Worm (Caenorhabditis elegans): Measurements from ENCODE around the gene C49C3.7.

The C49C3.7 gene

ce11 chrIV:17342667-17343066 is 10.3 kb downstream of the C49C3.7 start, which contains the start of gene C49C3.21:
Gene C49C3.21, plus strand, starts transcription at chrIV:17342967.
- no peak for TF ChIP-seq F13C5.2 (tag; optimal IDR thresholded peaks at IDR 0.05)
- TF ChIP-seq tbx-11 (GFP tag; IDR thresholded peaks at IDR 0.05): no peak
- no peak for TF ChIP-seq pes-1 (GFP tag; IDR thresholded peaks at IDR 0.05)
- no peak for TF ChIP-seq ets-7 (tag; optimal IDR thresholded peaks at IDR 0.05)
- TF ChIP-seq aly-1 (tag; optimal IDR thresholded peaks at IDR 0.05): no peak
- TF ChIP-seq hnd-1 (tag; optimal IDR thresholded peaks at IDR 0.05): no peak
- no peak for TF ChIP-seq hmg-4 (GFP tag; optimal IDR thresholded peaks at IDR 0.05)
- no peak for TF ChIP-seq tbx-37 (GFP tag; conservative IDR thresholded peaks at IDR 0.05)
- no peak for TF ChIP-seq tra-4 (tag; optimal IDR thresholded peaks at IDR 0.05)
- no peak for TF ChIP-seq scrt-1 (GFP tag; IDR thresholded peaks at IDR 0.05)
- no peak for TF ChIP-seq hmbx-1 (tag; optimal IDR thresholded peaks at IDR 0.05)
- TF ChIP-seq ama-1 (optimal IDR thresholded peaks at IDR 0.05): no peak
- no peak for TF ChIP-seq sea-1 (GFP tag; conservative IDR thresholded peaks at IDR 0.05)
- no peak for TF ChIP-seq flt-1 (GFP tag; IDR thresholded peaks at IDR 0.05)

ce11 chrIV:17343482-17343881 is 11.1 kb downstream of the C49C3.7 start, which contains the start of gene C49C3.11:
Gene C49C3.11, plus strand, starts transcription at chrIV:17343782.
- TF ChIP-seq pes-1 (GFP tag; IDR thresholded peaks at IDR 0.05) (no peak), tra-4 (tag; optimal IDR thresholded peaks at IDR 0.05) (no peak), tbx-11 (GFP tag; IDR thresholded peaks at IDR 0.05) (no peak), F13C5.2 (tag; optimal IDR thresholded peaks at IDR 0.05) (no peak), hmbx-1 (tag; optimal IDR thresholded peaks at IDR 0.05) (no peak), aly-1 (tag; optimal IDR thresholded peaks at IDR 0.05) (no peak)

- TF ChIP-seq ets-7 (tag; optimal IDR thresholded peaks at IDR 0.05) (no peak), hmbx-1 (tag; optimal IDR thresholded peaks at IDR 0.05) (no peak), tbx-37 (GFP tag; conservative IDR thresholded peaks at IDR 0.05) (no peak), sea-1 (GFP tag; conservative IDR thresholded peaks at IDR 0.05) (no peak), ceh-13 (GFP tag; optimal IDR thresholded peaks at IDR 0.05) (no peak), aly-1 (tag; optimal IDR thresholded peaks at IDR 0.05) (no peak), scrt-1 (GFP tag; IDR thresholded peaks at IDR 0.05) (no peak), F13C5.2 (tag; optimal IDR thresholded peaks at IDR 0.05) (no peak), ceh-36 (tag; optimal IDR thresholded peaks at IDR 0.05) (no peak), tra-4 (tag; optimal IDR thresholded peaks at IDR 0.05) (no peak), flt-1 (GFP tag; IDR thresholded peaks at IDR 0.05) (no peak), pes-1 (GFP tag; IDR thresholded peaks at IDR 0.05) (no peak)
These were observed 14.3 kb downstream of the C49C3.7 start, which contains the start of the genes clec-197 and clec-198 for ce11 chrIV:17346599-17347218. Gene clec-197, minus strand, starts transcription at chrIV:17346699. Gene clec-198, plus strand, starts transcription at chrIV:17347168.

DNA sequence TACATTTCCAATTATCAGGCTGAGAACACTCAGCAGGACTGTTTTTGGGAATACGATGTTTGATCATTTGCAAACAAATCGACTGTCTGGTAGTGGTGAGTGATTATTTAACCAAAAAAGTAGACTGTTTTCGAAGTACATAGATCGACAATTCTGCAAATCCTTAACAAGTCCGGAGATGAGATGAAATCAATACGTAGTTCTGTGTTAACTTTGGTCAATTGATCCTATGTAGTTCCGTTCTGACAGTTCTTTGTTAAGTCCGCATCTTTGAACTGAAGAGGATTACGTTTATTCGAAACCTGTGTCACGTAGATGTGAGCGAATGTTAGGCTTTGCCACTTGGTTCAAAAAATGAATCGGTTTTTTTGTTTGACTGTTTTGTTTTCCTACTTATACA is 19.2 kb downstream of the C49C3.7 start, which contains the start of gene clec-199:
TSS of gene clec-199 (plus strand) at position 301 of the 400 bp plus-strand sequence.
- TF ChIP-seq ceh-13 (GFP tag; optimal IDR thresholded peaks at IDR 0.05) (no peak), ama-1 (optimal IDR thresholded peaks at IDR 0.05) (no peak), ceh-36 (tag; optimal IDR thresholded peaks at IDR 0.05) (no peak), flt-1 (GFP tag; IDR thresholded peaks at IDR 0.05) (no peak), B0310.2 (tag; optimal IDR thresholded peaks at IDR 0.05) (no peak), sea-1 (GFP tag; conservative IDR thresholded peaks at IDR 0.05) (no peak), tbx-37 (GFP tag; conservative IDR thresholded peaks at IDR 0.05) (no peak), tbx-11 (GFP tag; IDR thresholded peaks at IDR 0.05) (no peak)

ce11 chrIV:17361143-17361542 is 28.8 kb downstream of the C49C3.7 start, which contains the start of gene clec-202:
Gene clec-202, plus strand, starts transcription at chrIV:17361443.
- no peak for TF ChIP-seq B0310.2 (tag; optimal IDR thresholded peaks at IDR 0.05)
- TF ChIP-seq ceh-36 (tag; optimal IDR thresholded peaks at IDR 0.05): no peak
- TF ChIP-seq scrt-1 (GFP tag; IDR thresholded peaks at IDR 0.05): no peak
- no peak for TF ChIP-seq tbx-37 (GFP tag; conservative IDR thresholded peaks at IDR 0.05)
- no peak for TF ChIP-seq ets-7 (tag; optimal IDR thresholded peaks at IDR 0.05)
- no peak for TF ChIP-seq pes-1 (GFP tag; IDR thresholded peaks at IDR 0.05)
- TF ChIP-seq tra-4 (tag; optimal IDR thresholded peaks at IDR 0.05): no peak
- TF ChIP-seq sea-1 (GFP tag; conservative IDR thresholded peaks at IDR 0.05): no peak
- TF ChIP-seq flt-1 (GFP tag; IDR thresholded peaks at IDR 0.05): no peak
- TF ChIP-seq ama-1 (optimal IDR thresholded peaks at IDR 0.05): no peak
- no peak for TF ChIP-seq tbx-11 (GFP tag; IDR thresholded peaks at IDR 0.05)

- TF ChIP-seq sea-1 (GFP tag; conservative IDR thresholded peaks at IDR 0.05) (no peak), B0310.2 (tag; optimal IDR thresholded peaks at IDR 0.05) (no peak), hnd-1 (tag; optimal IDR thresholded peaks at IDR 0.05) (no peak), ceh-36 (tag; optimal IDR thresholded peaks at IDR 0.05) (no peak), ceh-13 (GFP tag; optimal IDR thresholded peaks at IDR 0.05) (no peak), flt-1 (GFP tag; IDR thresholded peaks at IDR 0.05) (no peak), hmg-4 (GFP tag; optimal IDR thresholded peaks at IDR 0.05) (no peak), tbx-37 (GFP tag; conservative IDR thresholded peaks at IDR 0.05) (no peak), aly-1 (tag; optimal IDR thresholded peaks at IDR 0.05) (no peak), scrt-1 (GFP tag; IDR thresholded peaks at IDR 0.05) (no peak), ets-7 (tag; optimal IDR thresholded peaks at IDR 0.05) (no peak), F13C5.2 (tag; optimal IDR thresholded peaks at IDR 0.05) (no peak), pes-1 (GFP tag; IDR thresholded peaks at IDR 0.05) (no peak), ama-1 (optimal IDR thresholded peaks at IDR 0.05) (no peak), tbx-11 (GFP tag; IDR thresholded peaks at IDR 0.05) (no peak), tra-4 (tag; optimal IDR thresholded peaks at IDR 0.05) (no peak), hmbx-1 (tag; optimal IDR thresholded peaks at IDR 0.05) (no peak)
These were observed 34.9 kb downstream of the C49C3.7 start, which contains the start of gene zipt-17 for ce11 chrIV:17367294-17367693. Gene zipt-17, minus strand, starts transcription at chrIV:17367394.

ce11 chrIV:17368292-17368691 is 35.9 kb downstream of the C49C3.7 start, which contains the start of gene trh-1:
Gene trh-1, plus strand, starts transcription at chrIV:17368592.
- TF ChIP-seq ama-1 (optimal IDR thresholded peaks at IDR 0.05) (no peak), scrt-1 (GFP tag; IDR thresholded peaks at IDR 0.05) (no peak), sea-1 (GFP tag; conservative IDR thresholded peaks at IDR 0.05) (no peak), hnd-1 (tag; optimal IDR thresholded peaks at IDR 0.05) (no peak), hmg-4 (GFP tag; optimal IDR thresholded peaks at IDR 0.05) (no peak), ets-7 (tag; optimal IDR thresholded peaks at IDR 0.05) (no peak), pes-1 (GFP tag; IDR thresholded peaks at IDR 0.05) (no peak), aly-1 (tag; optimal IDR thresholded peaks at IDR 0.05) (no peak), ceh-13 (GFP tag; optimal IDR thresholded peaks at IDR 0.05) (no peak), tbx-37 (GFP tag; conservative IDR thresholded peaks at IDR 0.05) (no peak), ceh-36 (tag; optimal IDR thresholded peaks at IDR 0.05) (no peak), tra-4 (tag; optimal IDR thresholded peaks at IDR 0.05) (no peak), B0310.2 (tag; optimal IDR thresholded peaks at IDR 0.05) (no peak), flt-1 (GFP tag; IDR thresholded peaks at IDR 0.05) (no peak), tbx-11 (GFP tag; IDR thresholded peaks at IDR 0.05) (no peak), hmbx-1 (tag; optimal IDR thresholded peaks at IDR 0.05) (no peak), F13C5.2 (tag; optimal IDR thresholded peaks at IDR 0.05) (no peak)
